Fruit fly (Drosophila melanogaster) whole organism, pupa: ENCODE measurements around the gene CG11700.

Experiments
- CG10348 ChIP-seq: fragments of 200-800 bp; sonication (Bioruptor generic); IDR thresholded peaks from 2 replicates; pipeline ENCODE4 v1.3.6; 2022; ENCODE audit warnings: missing biosample characterization, missing genetic modification characterization
- CG12605 ChIP-seq: fragments of 200-800 bp; sonication (Bioruptor generic); IDR thresholded peaks from 2 replicates; pipeline ENCODE4 v1.3.6; 2022; ENCODE audit warnings: missing biosample characterization, missing genetic modification characterization
- CG13204 ChIP-seq: fragments of 200-800 bp; sonication (Bioruptor generic); optimal IDR thresholded peaks from 2 replicates; lab custom pipeline; 2018; ENCODE audit warnings: missing biosample characterization, mild to moderate bottlenecking, missing genetic modification characterization, moderate library complexity
- CG14655 ChIP-seq: fragments of 200-800 bp; sonication (Bioruptor generic); optimal IDR thresholded peaks from 3 replicates; lab custom pipeline; 2017; ENCODE audit warnings: mild to moderate bottlenecking, missing biosample characterization, missing genetic modification reagents, missing genetic modification characterization
- CG15710 ChIP-seq: fragments of 200-800 bp; sonication (Bioruptor generic); optimal IDR thresholded peaks from 2 replicates; lab custom pipeline; 2018; ENCODE audit warnings: missing biosample characterization, mild to moderate bottlenecking, missing genetic modification characterization, moderate library complexity
- CG17806 ChIP-seq: fragments of 200-800 bp; sonication (Bioruptor generic); optimal IDR thresholded peaks from 2 replicates; lab custom pipeline; 2018; ENCODE audit warnings: missing biosample characterization, mild to moderate bottlenecking, missing genetic modification characterization, moderate library complexity
- CG32121 ChIP-seq: fragments of 200-800 bp; sonication (Bioruptor generic); IDR thresholded peaks from 2 replicates; pipeline ENCODE4 v1.3.6; 2022; ENCODE audit warnings: missing biosample characterization, missing genetic modification characterization
- CG34367 ChIP-seq: fragments of 200-800 bp; sonication (Bioruptor generic); optimal IDR thresholded peaks from 2 replicates; lab custom pipeline; 2018; ENCODE audit warnings: missing biosample characterization, mild to moderate bottlenecking, missing genetic modification characterization
- CG4496 ChIP-seq: fragments of 200-800 bp; sonication (Bioruptor generic); IDR thresholded peaks from 3 replicates; pipeline ENCODE4 v1.3.6; 2022; ENCODE audit warnings: missing biosample characterization, missing genetic modification characterization
- CG8159 ChIP-seq: fragments of 200-800 bp; sonication (Bioruptor generic); optimal IDR thresholded peaks from 3 replicates; lab custom pipeline; 2018; ENCODE audit warnings: missing biosample characterization, mild to moderate bottlenecking, missing genetic modification characterization, moderate library complexity
- CG8301 ChIP-seq: fragments of 200-800 bp; sonication (Bioruptor generic); optimal IDR thresholded peaks from 2 replicates; lab custom pipeline; 2018; ENCODE audit warnings: missing biosample characterization, mild to moderate bottlenecking, missing genetic modification characterization
- CG9948 ChIP-seq: fragments of 200-800 bp; sonication (Bioruptor generic); optimal IDR thresholded peaks from 2 replicates; lab custom pipeline; 2018; ENCODE audit warnings: missing biosample characterization, mild to moderate bottlenecking, missing genetic modification characterization, moderate library complexity
- D1 ChIP-seq: fragments of 200-800 bp; sonication (Bioruptor generic); optimal IDR thresholded peaks from 2 replicates; lab custom pipeline; 2018; ENCODE audit warnings: missing biosample characterization, mild to moderate bottlenecking, missing genetic modification characterization, moderate library complexity
- EcR ChIP-seq: fragments of 200-800 bp; sonication (Bioruptor generic); optimal IDR thresholded peaks from 3 replicates; lab custom pipeline; 2019; ENCODE audit warnings: missing biosample characterization, missing genetic modification characterization, mild to moderate bottlenecking, moderate library complexity, missing genetic modification reagents
- Ets98B ChIP-seq: fragments of 200-800 bp; sonication (Bioruptor generic); IDR thresholded peaks from 2 replicates; pipeline ENCODE4 v1.3.6; 2022; ENCODE audit warnings: missing biosample characterization, missing genetic modification characterization
- Pif1A ChIP-seq: fragments of 200-800 bp; sonication (Bioruptor generic); optimal IDR thresholded peaks from 3 replicates; lab custom pipeline; 2016; ENCODE audit warnings: missing biosample characterization, missing genetic modification characterization
- Pif1B ChIP-seq: fragments of 200-800 bp; sonication (Bioruptor generic); optimal IDR thresholded peaks from 3 replicates; lab custom pipeline; 2016; ENCODE audit warnings: missing biosample characterization, missing genetic modification characterization
- Snoo ChIP-seq: fragments of 200-800 bp; sonication (Bioruptor generic); optimal IDR thresholded peaks from 3 replicates; lab custom pipeline; 2017; ENCODE audit warnings: missing biosample characterization, mild to moderate bottlenecking, missing genetic modification characterization, inconsistent platforms
- fd96Ca ChIP-seq: fragments of 200-800 bp; sonication (Bioruptor generic); IDR thresholded peaks from 3 replicates; pipeline ENCODE4 v1.3.6; 2022; ENCODE audit warnings: missing biosample characterization, missing genetic modification characterization
- gl ChIP-seq: fragments of 200-800 bp; sonication (Bioruptor generic); optimal IDR thresholded peaks from 2 replicates; lab custom pipeline; 2018; ENCODE audit warnings: missing biosample characterization, mild to moderate bottlenecking, missing genetic modification characterization
- rn ChIP-seq: fragments of 200-800 bp; sonication (Bioruptor generic); IDR thresholded peaks from 2 replicates; pipeline ENCODE4 v1.3.6; 2022; ENCODE audit warnings: missing biosample characterization, missing genetic modification characterization

CG11700 gene

dm6 chrX:6303196-6303595 lies 19.8 kb upstream of the CG11700 start:
- TF ChIP-seq CG17806 (tag; lab: Kevin White, UChicago): no peak
- TF ChIP-seq CG14655 (GFP tag; lab: Kevin White, UChicago): no peak
- no peak for TF ChIP-seq CG4496
- TF ChIP-seq gl (tag; lab: Kevin White, UChicago): no peak
- TF ChIP-seq CG10348: no peak
- TF ChIP-seq fd96Ca: no peak
- no peak for TF ChIP-seq Pif1A (GFP tag; lab: Kevin White, UChicago)
- TF ChIP-seq CG13204: no peak
- no peak for TF ChIP-seq CG12605 (GFP tag; lab: Robert Waterston, UW)
- no peak for TF ChIP-seq CG15710 (tag; lab: Kevin White, UChicago)
- TF ChIP-seq Pif1B (GFP tag; lab: Kevin White, UChicago): no peak
- TF ChIP-seq CG9948: no peak
- no peak for TF ChIP-seq D1 (tag; lab: Kevin White, UChicago)
- no peak for TF ChIP-seq Ets98B
- no peak for TF ChIP-seq CG8159

dm6 chrX:6301052-6301451 lies 17.7 kb upstream of the CG11700 start, which contains the start of gene CG12219:
Gene CG12219 (minus strand): TSS chrX:6301285.
- TF ChIP-seq CG34367: no peak
- TF ChIP-seq CG8301 (tag; lab: Kevin White, UChicago): no peak
- TF ChIP-seq CG14655 (GFP tag; lab: Kevin White, UChicago): no peak

- TF ChIP-seq CG9948: peak; percentile 14
- peak; percentile 33; the same call in 1 of the 3 replicates for TF ChIP-seq fd96Ca
- peak; percentile 19 for TF ChIP-seq CG17806 (tag; lab: Kevin White, UChicago)
- TF ChIP-seq CG15710 (tag; lab: Kevin White, UChicago): peak; percentile 53
- peak; percentile 57 for TF ChIP-seq Snoo (tag; lab: Kevin White, UChicago)
- TF ChIP-seq D1 (tag; lab: Kevin White, UChicago): no peak
- TF ChIP-seq CG4496: no peak
- no peak for TF ChIP-seq CG8159
- no peak for TF ChIP-seq Pif1B (GFP tag; lab: Kevin White, UChicago)
Observed at dm6 chrX:6295129-6295539, 11.8 kb upstream of the CG11700 start, which contains the start of the genes CG15891 and CG3815. Gene CG15891 (minus strand): TSS chrX:6295345. Gene CG3815 (plus strand): TSS chrX:6295389.

- TF ChIP-seq CG8301 (tag; lab: Kevin White, UChicago) (no peak), CG14655 (GFP tag; lab: Kevin White, UChicago) (no peak), Snoo (tag; lab: Kevin White, UChicago) (no peak), EcR (no peak), CG4496 (no peak), fd96Ca (no peak), CG10348 (no peak), rn (no peak), Pif1B (GFP tag; lab: Kevin White, UChicago) (no peak)
Observed at dm6 chrX:6294243-6294642, 10.9 kb upstream of the CG11700 start, which contains the start of gene CG15892. Gene CG15892 (minus strand): TSS chrX:6294343.

- TF ChIP-seq CG12605 (GFP tag; lab: Robert Waterston, UW) (no peak), Ets98B (no peak), EcR (no peak), D1 (tag; lab: Kevin White, UChicago) (no peak), CG4496 (no peak), CG8159 (no peak), CG8301 (tag; lab: Kevin White, UChicago) (no peak), Pif1B (GFP tag; lab: Kevin White, UChicago) (no peak), CG32121 (no peak), CG9948 (no peak), gl (tag; lab: Kevin White, UChicago) (no peak), rn (no peak), Snoo (tag; lab: Kevin White, UChicago) (no peak), CG14655 (GFP tag; lab: Kevin White, UChicago) (no peak), CG15710 (tag; lab: Kevin White, UChicago) (no peak), CG10348 (no peak), Pif1A (GFP tag; lab: Kevin White, UChicago) (no peak), CG13204 (no peak), CG17806 (tag; lab: Kevin White, UChicago) (no peak)
Observed at dm6 chrX:6291083-6291699, 7.8 kb upstream of the CG11700 start, which contains the start of the genes Rpt4 and mldr. Gene Rpt4 (minus strand): TSS chrX:6291245. Gene mldr (plus strand): TSS chrX:6291303.

- TF ChIP-seq CG4496 (peak; percentile 44; the same call in 1 of the 3 replicates), CG32121 (peak; percentile 43), CG9948 (no peak)
Observed at dm6 chrX:6287842-6288241, 4.5 kb upstream of the CG11700 start, which contains the start of the genes Top3beta and wuho. Gene Top3beta (minus strand): TSS chrX:6287990. Gene wuho (plus strand): TSS chrX:6288100.

- TF ChIP-seq CG4496 (0 out of 3 replicates have a peak, but pooled peaks have one; percentile 38), CG12605 (GFP tag; lab: Robert Waterston, UW) (0 out of 2 replicates have a peak, but pooled peaks have one; percentile 14), rn (no peak), CG15710 (tag; lab: Kevin White, UChicago) (no peak), CG17806 (tag; lab: Kevin White, UChicago) (no peak), EcR (peak; percentile 90)
Observed at dm6 chrX:6279629-6280073, 3.7 kb downstream of the CG11700 start, which contains the start of gene Ubi-p5E. Gene Ubi-p5E (minus strand): TSS chrX:6279647.
